Worm (Caenorhabditis elegans) whole organism, L1 larva: ENCODE measurements around the gene F42G4.6.
"Not testable (repeated sequence)": the region's sequence is repeated elsewhere in the genome, so short reads cannot be mapped to it uniquely, and the experiment has no call there.

Source experiments
- lin-39 ChIP-seq: fragments of 150-350 bp; optimal IDR thresholded peaks from 2 replicates; lab custom pipeline; 2014; ENCODE audit warnings: missing biosample characterization, missing genetic modification reagents, missing genetic modification characterization
- nhr-20 ChIP-seq: sonication (generic microtip); optimal IDR thresholded peaks from 2 replicates; lab custom pipeline; 2016; ENCODE audit warnings: mild to moderate bottlenecking, missing genetic modification characterization, missing compliant biosample characterization
- nhr-28 ChIP-seq: fragments of 150-350 bp; optimal IDR thresholded peaks from 2 replicates; lab custom pipeline; 2014; ENCODE audit warnings: missing biosample characterization, missing genetic modification characterization
- nhr-71 ChIP-seq: sonication (generic microtip); optimal IDR thresholded peaks from 2 replicates; lab custom pipeline; 2016; ENCODE audit warnings: mild to moderate bottlenecking, missing genetic modification characterization, moderate library complexity, missing compliant biosample characterization
- zag-1 ChIP-seq: fragments of 150-350 bp; optimal IDR thresholded peaks from 2 replicates; lab custom pipeline; 2014; ENCODE audit warnings: missing biosample characterization, missing genetic modification characterization

ce11 chrII:13080607-13081006 lies 1.4 kb downstream of the F42G4.6 start, which contains the start of gene Y81G3A.2:
- TF ChIP-seq nhr-28 (tag; lab: Kevin White, UChicago); nhr-71; zag-1 (tag; lab: Kevin White, UChicago); lin-39 (tag; lab: Kevin White, UChicago); nhr-20: not testable (repeated sequence)
